Fruit fly (Drosophila melanogaster) whole organism, embryonic: ENCODE data around the gene wge.

Experiments used
- Atf6 ChIP-seq: fragments of 200-800 bp; sonication (Bioruptor generic); IDR thresholded peaks from 2 replicates; pipeline ENCODE4 v1.3.6; 2022; ENCODE audit warnings: missing biosample characterization, missing genetic modification characterization
- B-H1 ChIP-seq: fragments of 200-800 bp; sonication (Bioruptor generic); IDR thresholded peaks from 3 replicates; pipeline ENCODE4 v1.3.6; 2022; ENCODE audit warnings: missing biosample characterization, missing genetic modification characterization
- CG13894 ChIP-seq: fragments of 200-800 bp; sonication (Bioruptor generic); optimal IDR thresholded peaks from 3 replicates; lab custom pipeline; 2018; ENCODE audit warnings: missing biosample characterization, mild to moderate bottlenecking, missing genetic modification characterization, moderate library complexity
- CG14014 ChIP-seq: fragments of 200-800 bp; sonication (Bioruptor generic); IDR thresholded peaks from 2 replicates; pipeline ENCODE4 v1.3.6; 2022; ENCODE audit warnings: missing biosample characterization, missing genetic modification characterization
- CG15073 ChIP-seq: fragments of 200-800 bp; sonication (Bioruptor generic); optimal IDR thresholded peaks from 2 replicates; lab custom pipeline; 2016; ENCODE audit warnings: missing biosample characterization, missing genetic modification characterization
- CG15601 ChIP-seq: fragments of 200-800 bp; sonication (Bioruptor generic); optimal IDR thresholded peaks from 3 replicates; lab custom pipeline; 2019; ENCODE audit warnings: missing biosample characterization, mild to moderate bottlenecking, missing genetic modification characterization, moderate library complexity
- CG1602 ChIP-seq: fragments of 200-800 bp; sonication (Bioruptor generic); optimal IDR thresholded peaks from 3 replicates; lab custom pipeline; 2016; ENCODE audit warnings: missing biosample characterization, missing genetic modification characterization
- CG17385 ChIP-seq: fragments of 200-800 bp; sonication (Bioruptor generic); optimal IDR thresholded peaks from 3 replicates; lab custom pipeline; 2018; ENCODE audit warnings: missing biosample characterization, mild to moderate bottlenecking, missing genetic modification characterization
- CG17912 ChIP-seq: fragments of 200-800 bp; sonication (Bioruptor generic); optimal IDR thresholded peaks from 2 replicates; lab custom pipeline; 2018; ENCODE audit warnings: missing biosample characterization, mild to moderate bottlenecking, missing genetic modification characterization
- CG18764 ChIP-seq: fragments of 200-800 bp; sonication (Bioruptor generic); optimal IDR thresholded peaks from 3 replicates; lab custom pipeline; 2016; ENCODE audit warnings: missing biosample characterization, missing genetic modification characterization
- CG31388 ChIP-seq: fragments of 200-800 bp; sonication (Bioruptor generic); optimal IDR thresholded peaks from 2 replicates; lab custom pipeline; 2016; ENCODE audit warnings: missing biosample characterization, missing genetic modification characterization
- CG32767 ChIP-seq: fragments of 200-800 bp; sonication (Bioruptor generic); IDR thresholded peaks from 2 replicates; pipeline ENCODE4 v1.3.6; 2022; ENCODE audit warnings: missing biosample characterization, missing genetic modification characterization
- CG32772 ChIP-seq: fragments of 200-800 bp; sonication (Bioruptor generic); IDR thresholded peaks from 2 replicates; pipeline ENCODE4 v1.3.6; 2022; ENCODE audit warnings: missing biosample characterization, missing genetic modification characterization
- CG34376 ChIP-seq: fragments of 200-800 bp; sonication (Bioruptor generic); optimal IDR thresholded peaks from 2 replicates; lab custom pipeline; 2018; ENCODE audit warnings: missing biosample characterization, mild to moderate bottlenecking, missing genetic modification characterization
- CG43689 ChIP-seq: fragments of 200-800 bp; sonication (Bioruptor generic); IDR thresholded peaks from 2 replicates; pipeline ENCODE4 v1.3.6; 2022; ENCODE audit warnings: missing biosample characterization, missing genetic modification characterization
- CG4730 ChIP-seq: fragments of 200-800 bp; sonication (Bioruptor generic); IDR thresholded peaks from 2 replicates; pipeline ENCODE4 v1.3.6; 2022; ENCODE audit warnings: missing biosample characterization, missing genetic modification characterization
- CG4854 ChIP-seq: fragments of 200-800 bp; sonication (Bioruptor generic); optimal IDR thresholded peaks from 2 replicates; lab custom pipeline; 2016; ENCODE audit warnings: missing biosample characterization, missing genetic modification characterization, inconsistent platforms
- CG5953 ChIP-seq: fragments of 200-800 bp; sonication (Bioruptor generic); IDR thresholded peaks from 2 replicates; pipeline ENCODE4 v1.3.6; 2022; ENCODE audit warnings: missing biosample characterization, missing genetic modification characterization
- CG6854 ChIP-seq: fragments of 200-800 bp; sonication (Bioruptor generic); optimal IDR thresholded peaks from 3 replicates; lab custom pipeline; 2017; ENCODE audit warnings: missing biosample characterization, mild to moderate bottlenecking, missing genetic modification characterization
- CG7786 ChIP-seq: fragments of 200-800 bp; sonication (Bioruptor generic); optimal IDR thresholded peaks from 2 replicates; lab custom pipeline; 2016; ENCODE audit warnings: missing biosample characterization, missing genetic modification characterization
- CG7963 ChIP-seq: fragments of 200-800 bp; sonication (Bioruptor generic); IDR thresholded peaks from 3 replicates; pipeline ENCODE4 v1.3.6; 2022; ENCODE audit warnings: missing biosample characterization, missing genetic modification characterization; ENCODE audit not compliant: partially characterized antibody
- CG8944 ChIP-seq: fragments of 200-800 bp; sonication (Bioruptor generic); optimal IDR thresholded peaks from 3 replicates; lab custom pipeline; 2016; ENCODE audit warnings: missing biosample characterization, missing genetic modification characterization
- CG9215 ChIP-seq: fragments of 200-800 bp; sonication (Bioruptor generic); IDR thresholded peaks from 2 replicates; pipeline ENCODE4 v1.3.6; 2022; ENCODE audit warnings: missing biosample characterization, missing genetic modification characterization
- CG9437 ChIP-seq: fragments of 200-800 bp; sonication (Bioruptor generic); optimal IDR thresholded peaks from 2 replicates; lab custom pipeline; 2018; ENCODE audit warnings: missing biosample characterization, mild to moderate bottlenecking, missing genetic modification characterization
- Fer1 ChIP-seq: fragments of 200-800 bp; sonication (Bioruptor generic); optimal IDR thresholded peaks from 2 replicates; lab custom pipeline; 2017; ENCODE audit warnings: missing biosample characterization, mild to moderate bottlenecking, missing genetic modification characterization
- Jarid2 ChIP-seq: fragments of 200-800 bp; sonication (Bioruptor generic); optimal IDR thresholded peaks from 3 replicates; lab custom pipeline; 2017; ENCODE audit warnings: mild to moderate bottlenecking, missing biosample characterization, missing genetic modification reagents, missing genetic modification characterization
- Mad ChIP-seq: fragments of 200-800 bp; sonication (Bioruptor generic); optimal IDR thresholded peaks from 2 replicates; lab custom pipeline; 2016; ENCODE audit warnings: missing biosample characterization, missing genetic modification characterization
- Nf-YC ChIP-seq: fragments of 200-800 bp; optimal IDR thresholded peaks from 3 replicates; lab custom pipeline; 2019; ENCODE audit warnings: missing biosample characterization, mild to moderate bottlenecking, missing genetic modification characterization, moderate library complexity
- Opbp ChIP-seq: fragments of 200-800 bp; sonication (Bioruptor generic); IDR thresholded peaks from 3 replicates; pipeline ENCODE4 v1.3.6; 2022; ENCODE audit warnings: missing biosample characterization, missing genetic modification characterization; ENCODE audit not compliant: partially characterized antibody
- Rfx ChIP-seq: fragments of 200-800 bp; sonication (Bioruptor generic); IDR thresholded peaks from 2 replicates; pipeline ENCODE4 v1.3.6; 2022; ENCODE audit warnings: missing biosample characterization, missing genetic modification characterization
- TFAM ChIP-seq: fragments of 200-800 bp; sonication (Bioruptor generic); optimal IDR thresholded peaks from 2 replicates; lab custom pipeline; 2017; ENCODE audit warnings: missing biosample characterization, missing genetic modification characterization, inconsistent platforms
- Tbp ChIP-seq: fragments of >200 bp; optimal IDR thresholded peaks from 2 replicates; lab custom pipeline; 2018; ENCODE audit warnings: missing biosample characterization, missing genetic modification characterization
- abd-A ChIP-seq: fragments of 200-800 bp; sonication (Bioruptor generic); optimal IDR thresholded peaks from 3 replicates; lab custom pipeline; 2019; ENCODE audit warnings: missing biosample characterization, mild to moderate bottlenecking, missing genetic modification characterization, moderate library complexity
- ato ChIP-seq: fragments of 200-800 bp; sonication (Bioruptor generic); IDR thresholded peaks from 2 replicates; pipeline ENCODE4 v1.3.6; 2022; ENCODE audit warnings: missing biosample characterization, missing genetic modification characterization; ENCODE audit not compliant: partially characterized antibody
- bigmax ChIP-seq: fragments of 200-800 bp; sonication (Bioruptor generic); optimal IDR thresholded peaks from 2 replicates; lab custom pipeline; 2018; ENCODE audit warnings: missing biosample characterization, mild to moderate bottlenecking, missing genetic modification characterization
- chif ChIP-seq, 2 experiments: fragments of 200-800 bp; sonication (Bioruptor generic); optimal IDR thresholded peaks; 3 replicates each; lab custom pipeline; 2016; ENCODE audit warnings: missing biosample characterization in 2 of 2, missing genetic modification characterization in 2 of 2
- corto ChIP-seq: fragments of 200-800 bp; sonication (Bioruptor generic); optimal IDR thresholded peaks from 2 replicates; lab custom pipeline; 2016; ENCODE audit warnings: missing biosample characterization, mild to moderate bottlenecking, missing genetic modification characterization, moderate library complexity
- croc ChIP-seq: fragments of 200-800 bp; sonication (Bioruptor generic); conservative IDR thresholded peaks from 3 replicates; pipeline ENCODE4 v1.3.6; 2022; ENCODE audit warnings: missing biosample characterization, missing genetic modification characterization
- dpn ChIP-seq, 2 experiments: fragments of 200-800 bp; sonication (Bioruptor generic); optimal IDR thresholded peaks; 3 replicates each; lab custom pipeline; 2016; ENCODE audit warnings: missing biosample characterization in 2 of 2, missing genetic modification characterization in 2 of 2
- ems ChIP-seq: fragments of 200-800 bp; sonication (Bioruptor generic); optimal IDR thresholded peaks from 3 replicates; lab custom pipeline; 2016; ENCODE audit warnings: missing biosample characterization, missing genetic modification characterization
- hbn ChIP-seq: fragments of 200-800 bp; sonication (Bioruptor generic); IDR thresholded peaks from 2 replicates; pipeline ENCODE4 v1.3.6; 2022; ENCODE audit warnings: missing biosample characterization, missing genetic modification characterization; ENCODE audit not compliant: partially characterized antibody
- hth ChIP-seq: fragments of >200 bp; optimal IDR thresholded peaks from 2 replicates; lab custom pipeline; 2017; ENCODE audit warnings: inconsistent platforms
- prd ChIP-seq, 3 experiments: fragments of >200 bp in 2 of 3; fragments of 200-800 bp in 1 of 3; sonication (Bioruptor generic) in 1 of 3; optimal IDR thresholded peaks in 2 of 3; IDR thresholded peaks in 1 of 3; 2 replicates in 2 of 3; 3 replicates in 1 of 3; pipeline versions ENCODE4 v1.3.6 to Lab custom; 2017 to 2022; ENCODE audit warnings: missing biosample characterization in 1 of 3, missing genetic modification characterization in 1 of 3
- ranshi ChIP-seq: fragments of 200-800 bp; sonication (Bioruptor generic); IDR thresholded peaks from 2 replicates; pipeline ENCODE4 v1.3.6; 2022; ENCODE audit warnings: missing biosample characterization, missing genetic modification characterization
- repo ChIP-seq: fragments of 200-800 bp; sonication (Bioruptor generic); optimal IDR thresholded peaks from 2 replicates; lab custom pipeline; 2016; ENCODE audit warnings: missing biosample characterization, missing genetic modification characterization
- salm ChIP-seq: fragments of 200-800 bp; sonication (Bioruptor generic); optimal IDR thresholded peaks from 2 replicates; lab custom pipeline; 2018; ENCODE audit warnings: missing biosample characterization, mild to moderate bottlenecking, missing genetic modification characterization
- sens-2 ChIP-seq: fragments of 200-800 bp; sonication (Bioruptor generic); IDR thresholded peaks from 2 replicates; pipeline ENCODE4 v1.3.6; 2022; ENCODE audit warnings: missing biosample characterization, missing genetic modification characterization
- sob ChIP-seq: fragments of 200-800 bp; sonication (Bioruptor generic); IDR thresholded peaks from 2 replicates; pipeline ENCODE4 v1.3.6; 2022; ENCODE audit warnings: missing biosample characterization, missing genetic modification characterization
- trh ChIP-seq: fragments of 200-800 bp; sonication (Bioruptor generic); optimal IDR thresholded peaks from 2 replicates; lab custom pipeline; 2016; ENCODE audit warnings: missing biosample characterization, missing genetic modification characterization
- tup ChIP-seq: fragments of 200-800 bp; sonication (Bioruptor generic); optimal IDR thresholded peaks from 2 replicates; lab custom pipeline; 2016; ENCODE audit warnings: missing biosample characterization, mild to moderate bottlenecking, missing genetic modification characterization, moderate library complexity
- yki ChIP-seq: fragments of >200 bp; optimal IDR thresholded peaks from 3 replicates; lab custom pipeline; 2018

wge gene

dm6 chr3R:22686336-22686874 is 34.5 kb downstream of the wge start, which contains the start of the genes Gclm and CG17625 (continued):
- peak; percentile 35 for TF ChIP-seq CG18764 (GFP tag; lab: Kevin White, UChicago)
- peak; percentile 62 for TF ChIP-seq CG7963 (GFP tag; lab: Robert Waterston, UW)
- TF ChIP-seq abd-A (tag; lab: Kevin White, UChicago): no peak
- TF ChIP-seq Fer1: peak; percentile 62
- TF ChIP-seq CG15073 (GFP tag; lab: Kevin White, UChicago): no peak
- peak; percentile 60 for TF ChIP-seq Nf-YC (tag; lab: Kevin White, UChicago)
- TF ChIP-seq CG9437: peak; percentile 23
- peak; percentile 14 for TF ChIP-seq ems
- peak; percentile 86 for TF ChIP-seq Opbp (GFP tag; lab: Robert Waterston, UW)
- no peak for TF ChIP-seq Atf6 (GFP tag; lab: Robert Waterston, UW)
- TF ChIP-seq CG43689 (GFP tag; lab: Robert Waterston, UW): no peak
- TF ChIP-seq sens-2 (GFP tag; lab: Robert Waterston, UW): no peak
- peak; percentile 53 for TF ChIP-seq ato (GFP tag; lab: Robert Waterston, UW)
- TF ChIP-seq TFAM (GFP tag; lab: Kevin White, UChicago): no peak
- TF ChIP-seq Mad (GFP tag; lab: Kevin White, UChicago): peak; percentile 47
- peak; percentile 81 for TF ChIP-seq sob (GFP tag; lab: Robert Waterston, UW)
- TF ChIP-seq hbn (GFP tag; lab: Robert Waterston, UW): peak; percentile 61
- no peak for TF ChIP-seq CG8944 (GFP tag; lab: Kevin White, UChicago)
- peak; percentile 65 for TF ChIP-seq CG13894 (tag; lab: Kevin White, UChicago)
- TF ChIP-seq Rfx (GFP tag; lab: Robert Waterston, UW): peak; percentile 66
- TF ChIP-seq CG32772 (GFP tag; lab: Robert Waterston, UW): no peak
- no peak for TF ChIP-seq CG4730
- no peak for TF ChIP-seq CG32767 (GFP tag; lab: Robert Waterston, UW)
- no peak for TF ChIP-seq yki (lab: Kevin White, UChicago)
- TF ChIP-seq repo (GFP tag; lab: Kevin White, UChicago): no peak
- peak; percentile 7 for TF ChIP-seq CG15601 (tag; lab: Kevin White, UChicago)
- no peak for TF ChIP-seq B-H1
- peak; percentile 73 for TF ChIP-seq Jarid2
- no peak for TF ChIP-seq Tbp (GFP tag; lab: Kevin White, UChicago)
- TF ChIP-seq CG31388 (GFP tag; lab: Kevin White, UChicago): no peak
- TF ChIP-seq CG17385: peak; percentile 24
- no peak for TF ChIP-seq CG4854 (GFP tag; lab: Kevin White, UChicago)
- TF ChIP-seq CG7786: no peak
- TF ChIP-seq CG9215 (GFP tag; lab: Robert Waterston, UW): peak; percentile 45; the same call in 1 of the 2 replicates
- peak; percentile 18 to 21 for TF ChIP-seq chif (GFP tag; optimal IDR thresholded peaks at IDR 0.05; lab: Kevin White, UChicago)
- peak; percentile 59 for TF ChIP-seq CG34376 (GFP tag; lab: Kevin White, UChicago)
- peak; percentile 59 for TF ChIP-seq CG6854 (GFP tag; lab: Kevin White, UChicago)
- TF ChIP-seq croc: no peak
- peak; percentile 21 to 55 for TF ChIP-seq dpn (GFP tag; optimal IDR thresholded peaks at IDR 0.05; lab: Kevin White, UChicago)
- TF ChIP-seq CG14014 (GFP tag; lab: Robert Waterston, UW): peak; percentile 63
- 0 out of 2 replicates have a peak, but pooled peaks have one; percentile 4 for TF ChIP-seq ranshi
- TF ChIP-seq hth (lab: Kevin White, UChicago): no peak
- 0 out of 2 replicates have a peak, but pooled peaks have one; percentile 47 for TF ChIP-seq CG5953
- no peak for TF ChIP-seq prd (optimal IDR thresholded peaks at IDR 0.05; lab: Kevin White, UChicago)
- TF ChIP-seq prd (GFP tag; IDR thresholded peaks at IDR 0.05; lab: Robert Waterston, UW): peak; percentile 67
- TF ChIP-seq corto (GFP tag; lab: Kevin White, UChicago): no peak
- no peak for TF ChIP-seq tup (GFP tag; lab: Kevin White, UChicago)
- no peak for TF ChIP-seq trh (GFP tag; lab: Kevin White, UChicago)
- TF ChIP-seq bigmax (GFP tag; lab: Kevin White, UChicago): no peak
- no peak for TF ChIP-seq CG17912
- TF ChIP-seq salm (tag; lab: Kevin White, UChicago): no peak
- peak; percentile 34 for TF ChIP-seq CG1602
